Worm (Caenorhabditis elegans) whole organism, L4 larva: ENCODE measurements around the gene bcmo-1.

ENCODE experiments used
- D1046.2 ChIP-seq: fragments of 200-800 bp; sonication (Bioruptor generic); IDR thresholded peaks from 2 replicates; pipeline ENCODE4 v1.3.6; 2022; ENCODE audit warnings: missing genetic modification characterization, missing compliant biosample characterization
- F49E8.2 ChIP-seq: sonication (generic microtip); optimal IDR thresholded peaks from 2 replicates; lab custom pipeline; 2016; ENCODE audit warnings: missing compliant biosample characterization, mild to moderate bottlenecking, missing genetic modification characterization, borderline replicate concordance
- T20F7.1 ChIP-seq: fragments of 200-800 bp; sonication (Bioruptor generic); optimal IDR thresholded peaks from 2 replicates; lab custom pipeline; 2018; ENCODE audit warnings: mild to moderate bottlenecking, missing genetic modification characterization, missing compliant biosample characterization
- Y48G9A.11 ChIP-seq: fragments of 200-800 bp; sonication (Bioruptor generic); IDR thresholded peaks from 2 replicates; pipeline ENCODE4 v1.3.6; 2022; ENCODE audit warnings: missing genetic modification reagents, missing genetic modification characterization, missing compliant biosample characterization
- Y5F2A.4 ChIP-seq: fragments of 200-800 bp; sonication (Bioruptor generic); optimal IDR thresholded peaks from 2 replicates; lab custom pipeline; 2018; ENCODE audit warnings: mild to moderate bottlenecking, missing genetic modification characterization, missing compliant biosample characterization
- Y75B8A.6 ChIP-seq: fragments of 200-800 bp; sonication (Bioruptor generic); IDR thresholded peaks from 2 replicates; pipeline ENCODE4 v1.3.6; 2022; ENCODE audit warnings: missing genetic modification reagents, missing genetic modification characterization, missing compliant biosample characterization
- aha-1 ChIP-seq: fragments of 150-350 bp; peaks from one replicate; lab custom pipeline; 2014; ENCODE audit warnings: missing biosample characterization, missing genetic modification characterization
- attf-4 ChIP-seq: sonication (generic microtip); optimal IDR thresholded peaks from 3 replicates; lab custom pipeline; 2017; ENCODE audit warnings: missing biosample characterization, missing genetic modification characterization
- ceh-44 ChIP-seq: fragments of 200-800 bp; sonication (Bioruptor generic); IDR thresholded peaks from 2 replicates; pipeline ENCODE4 v1.3.6; 2022; ENCODE audit warnings: missing genetic modification reagents, missing genetic modification characterization, missing compliant biosample characterization
- ceh-82 ChIP-seq: sonication (generic microtip); optimal IDR thresholded peaks from 2 replicates; lab custom pipeline; 2017; ENCODE audit warnings: missing biosample characterization, missing genetic modification characterization
- ctbp-1 ChIP-seq: fragments of 200-800 bp; sonication (Bioruptor generic); IDR thresholded peaks from 2 replicates; pipeline ENCODE4 v1.3.6; 2022; ENCODE audit warnings: missing genetic modification reagents, missing genetic modification characterization, missing compliant biosample characterization
- dmd-6 ChIP-seq: fragments of 200-800 bp; sonication (Bioruptor generic); IDR thresholded peaks from 2 replicates; pipeline ENCODE4 v1.3.6; 2022; ENCODE audit warnings: missing genetic modification reagents, missing genetic modification characterization, missing compliant biosample characterization
- dmd-9 ChIP-seq: fragments of 200-800 bp; sonication (Bioruptor generic); IDR thresholded peaks from 2 replicates; pipeline ENCODE4 v1.3.6; 2022; ENCODE audit warnings: missing genetic modification reagents, missing genetic modification characterization, missing compliant biosample characterization
- dve-1 ChIP-seq: sonication (generic microtip); optimal IDR thresholded peaks from 2 replicates; lab custom pipeline; 2017; ENCODE audit warnings: antibody characterized with exemption, mild to moderate bottlenecking, missing genetic modification characterization, missing compliant biosample characterization; ENCODE audit not compliant: insufficient read depth
- fkh-10 ChIP-seq: fragments of 150-350 bp; optimal IDR thresholded peaks from 2 replicates; lab custom pipeline; 2014; ENCODE audit warnings: missing biosample characterization, missing genetic modification reagents, missing genetic modification characterization
- fos-1 ChIP-seq: fragments of 150-350 bp; optimal IDR thresholded peaks from 2 replicates; lab custom pipeline; 2014; ENCODE audit warnings: missing biosample characterization, missing genetic modification characterization
- gei-8 ChIP-seq: fragments of 200-800 bp; sonication (Bioruptor generic); optimal IDR thresholded peaks from 2 replicates; lab custom pipeline; 2018; ENCODE audit warnings: mild to moderate bottlenecking, missing genetic modification characterization, missing compliant biosample characterization
- hlh-11 ChIP-seq: fragments of 200-800 bp; sonication (Bioruptor generic); optimal IDR thresholded peaks from 2 replicates; lab custom pipeline; 2018; ENCODE audit warnings: mild to moderate bottlenecking, missing genetic modification characterization, missing compliant biosample characterization
- hmg-1.1 ChIP-seq: fragments of 200-800 bp; sonication (Bioruptor generic); IDR thresholded peaks from 2 replicates; pipeline ENCODE4 v1.3.6; 2022; ENCODE audit warnings: missing genetic modification reagents, missing genetic modification characterization, missing compliant biosample characterization
- jun-1 ChIP-seq: fragments of 150-350 bp; optimal IDR thresholded peaks from 2 replicates; lab custom pipeline; 2014; ENCODE audit warnings: missing biosample characterization, missing genetic modification reagents, missing genetic modification characterization
- lim-7 ChIP-seq: fragments of 200-800 bp; sonication (Bioruptor generic); IDR thresholded peaks from 2 replicates; pipeline ENCODE4 v1.3.6; 2022; ENCODE audit warnings: missing genetic modification characterization, missing compliant biosample characterization
- lin-1 ChIP-seq: fragments of 200-800 bp; sonication (Bioruptor generic); IDR thresholded peaks from 2 replicates; pipeline ENCODE4 v1.3.6; 2022; ENCODE audit warnings: missing genetic modification reagents, missing genetic modification characterization, missing compliant biosample characterization
- lin-15B ChIP-seq: fragments of 150-350 bp; sonication (generic microtip); optimal IDR thresholded peaks from 3 replicates; lab custom pipeline; 2014; ENCODE audit warnings: missing biosample characterization, missing genetic modification characterization
- lin-29 ChIP-seq: fragments of 200-800 bp; sonication (Bioruptor generic); IDR thresholded peaks from 2 replicates; pipeline ENCODE4 v1.3.6; 2022; ENCODE audit warnings: missing genetic modification reagents, missing genetic modification characterization, missing compliant biosample characterization
- lsy-2 ChIP-seq, 2 experiments: fragments of 150-350 bp in 1 of 2; sonication (generic microtip) in 1 of 2; optimal IDR thresholded peaks; 2 replicates each; lab custom pipeline; 2014 to 2017; ENCODE audit warnings: missing biosample characterization in 2 of 2, missing genetic modification characterization in 2 of 2
- madf-5 ChIP-seq, 2 experiments: fragments of 200-800 bp; sonication (Bioruptor generic); IDR thresholded peaks; 2 replicates each; pipeline ENCODE4 v1.3.6; 2022; ENCODE audit warnings: missing compliant biosample characterization in 2 of 2, missing genetic modification characterization in 2 of 2
- madf-9 ChIP-seq: fragments of 200-800 bp; sonication (Bioruptor generic); conservative IDR thresholded peaks from 2 replicates; pipeline ENCODE4 v1.3.6; 2022; ENCODE audit warnings: missing genetic modification reagents, missing genetic modification characterization, missing compliant biosample characterization
- mep-1 ChIP-seq: fragments of 150-350 bp; sonication (generic microtip); optimal IDR thresholded peaks from 3 replicates; lab custom pipeline; 2014; ENCODE audit warnings: missing biosample characterization, missing genetic modification characterization
- mes-2 ChIP-seq: sonication (generic microtip); optimal IDR thresholded peaks from 2 replicates; lab custom pipeline; 2016; ENCODE audit warnings: missing genotype, mild to moderate bottlenecking, missing genetic modification characterization, missing compliant biosample characterization; ENCODE audit not compliant: poor library complexity, severe bottlenecking
- mxl-2 ChIP-seq: fragments of 200-800 bp; sonication (Bioruptor generic); conservative IDR thresholded peaks from 2 replicates; pipeline ENCODE4 v1.3.6; 2022; ENCODE audit warnings: missing genetic modification reagents, missing genetic modification characterization, missing compliant biosample characterization
- mxl-3 ChIP-seq: fragments of 200-800 bp; sonication (Bioruptor generic); optimal IDR thresholded peaks from 2 replicates; lab custom pipeline; 2018; ENCODE audit warnings: mild to moderate bottlenecking, missing genetic modification characterization, missing compliant biosample characterization
- nhr-102 ChIP-seq: sonication (generic microtip); optimal IDR thresholded peaks from 2 replicates; lab custom pipeline; 2016; ENCODE audit warnings: mild to moderate bottlenecking, missing genetic modification characterization, moderate library complexity, missing compliant biosample characterization
- nhr-11 ChIP-seq: fragments of 150-350 bp; optimal IDR thresholded peaks from 2 replicates; lab custom pipeline; 2014; ENCODE audit warnings: missing biosample characterization, missing genetic modification characterization
- nhr-237 ChIP-seq: sonication (generic microtip); optimal IDR thresholded peaks from 2 replicates; lab custom pipeline; 2017; ENCODE audit warnings: missing biosample characterization, missing genetic modification characterization
- nhr-25 ChIP-seq: sonication (generic microtip); optimal IDR thresholded peaks from 2 replicates; lab custom pipeline; 2017; ENCODE audit warnings: missing genetic modification characterization, mild to moderate bottlenecking, missing compliant biosample characterization, antibody characterized with exemption, moderate library complexity, borderline replicate concordance; ENCODE audit not compliant: insufficient read depth
- nhr-28 ChIP-seq: fragments of 150-350 bp; optimal IDR thresholded peaks from 2 replicates; lab custom pipeline; 2014; ENCODE audit warnings: missing biosample characterization, missing genetic modification characterization
- nhr-41 ChIP-seq: fragments of 200-800 bp; sonication (Bioruptor generic); IDR thresholded peaks from 2 replicates; pipeline ENCODE4 v1.3.6; 2022; ENCODE audit warnings: missing genetic modification reagents, missing genetic modification characterization, missing compliant biosample characterization
- nhr-48 ChIP-seq: sonication (generic microtip); optimal IDR thresholded peaks from 2 replicates; lab custom pipeline; 2016; ENCODE audit warnings: mild to moderate bottlenecking, missing genetic modification characterization, missing compliant biosample characterization
- nhr-77 ChIP-seq: fragments of 150-350 bp; optimal IDR thresholded peaks from 2 replicates; lab custom pipeline; 2014; ENCODE audit warnings: missing biosample characterization, missing genetic modification characterization
- pha-4 ChIP-seq, 2 experiments: fragments of 150-350 bp in 1 of 2; fragments of 200-800 bp in 1 of 2; sonication (Bioruptor generic) in 1 of 2; IDR thresholded peaks in 1 of 2; optimal IDR thresholded peaks in 1 of 2; 2 replicates each; pipeline versions ENCODE4 v1.3.6 to Lab custom; 2014 to 2022; ENCODE audit warnings: missing genetic modification characterization in 2 of 2, missing genetic modification reagents in 2 of 2, missing biosample characterization in 1 of 2, missing compliant biosample characterization in 1 of 2
- pqm-1 ChIP-seq: sonication (generic microtip); optimal IDR thresholded peaks from 2 replicates; lab custom pipeline; 2017; ENCODE audit warnings: missing biosample characterization, missing genetic modification characterization
- sdz-12 ChIP-seq: fragments of 200-800 bp; sonication (Bioruptor generic); optimal IDR thresholded peaks from 2 replicates; lab custom pipeline; 2018; ENCODE audit warnings: mild to moderate bottlenecking, missing genetic modification characterization, missing compliant biosample characterization
- skn-1 ChIP-seq: fragments of 150-350 bp; optimal IDR thresholded peaks from 2 replicates; lab custom pipeline; 2014; ENCODE audit warnings: missing biosample characterization, missing genetic modification characterization
- snpc-1.2 ChIP-seq: fragments of 200-800 bp; sonication (Bioruptor generic); IDR thresholded peaks from 2 replicates; pipeline ENCODE4 v1.3.6; 2022; ENCODE audit warnings: missing genetic modification reagents, missing genetic modification characterization, missing compliant biosample characterization
- spr-1 ChIP-seq: sonication (generic microtip); optimal IDR thresholded peaks from 2 replicates; lab custom pipeline; 2016; ENCODE audit warnings: mild to moderate bottlenecking, missing genetic modification characterization, missing compliant biosample characterization
- tra-1 ChIP-seq: fragments of 200-800 bp; sonication (Bioruptor generic); IDR thresholded peaks from 2 replicates; pipeline ENCODE4 v1.3.6; 2022; ENCODE audit warnings: missing genetic modification reagents, missing genetic modification characterization, missing compliant biosample characterization
- unc-62 ChIP-seq, 3 experiments: fragments of 150-350 bp in 1 of 3; sonication (generic microtip); optimal IDR thresholded peaks in 2 of 3; peaks in 1 of 3; 1 replicate in 1 of 3; 2 replicates in 2 of 3; lab custom pipeline; 2014 to 2017; ENCODE audit warnings: missing biosample characterization in 3 of 3, missing genetic modification characterization in 3 of 3, missing genetic modification reagents in 3 of 3, missing genotype in 1 of 3
- zag-1 ChIP-seq: fragments of 150-350 bp; optimal IDR thresholded peaks from 2 replicates; lab custom pipeline; 2014; ENCODE audit warnings: missing biosample characterization, missing genetic modification characterization
- ztf-11 ChIP-seq: fragments of 150-350 bp; optimal IDR thresholded peaks from 2 replicates; lab custom pipeline; 2014; ENCODE audit warnings: missing biosample characterization, missing genetic modification characterization

Gene bcmo-1

ce11 chrII:12805765-12806384 lies 24.6 kb upstream of the bcmo-1 start (continued):
- TF ChIP-seq mxl-2 (GFP tag; lab: Robert Waterston, UW) (no peak), mxl-3 (GFP tag; lab: Kevin White, UChicago) (no peak), hmg-1.1 (GFP tag; lab: Robert Waterston, UW) (peak; percentile 74), dmd-9 (no peak), aha-1 (tag; lab: Kevin White, UChicago) (peak; percentile 58), nhr-25 (tag; lab: Kevin White, UChicago) (no peak), T20F7.1 (GFP tag; lab: Kevin White, UChicago) (no peak), lsy-2 (tag; optimal IDR thresholded peaks at IDR 0.05; lab: Kevin White, UChicago) (peak in 1 of 2 experiments; percentile 60), hlh-11 (tag; lab: Kevin White, UChicago) (peak; percentile 62), lim-7 (GFP tag; lab: Robert Waterston, UW) (no peak), ceh-82 (tag; lab: Kevin White, UChicago) (no peak), snpc-1.2 (GFP tag; lab: Robert Waterston, UW) (no peak), fkh-10 (GFP tag; lab: Kevin White, UChicago) (peak; percentile 42), nhr-28 (tag; lab: Kevin White, UChicago) (peak; percentile 26), spr-1 (tag; lab: Kevin White, UChicago) (no peak), ctbp-1 (GFP tag; lab: Robert Waterston, UW) (0 out of 2 replicates have a peak, but pooled peaks have one; percentile 38), unc-62 (GFP tag; optimal IDR thresholded peaks at IDR 0.05 in 1 of 2; lab: Kevin White, UChicago) (peak in 1 of 2 experiments; percentile 83), unc-62 (tag; optimal IDR thresholded peaks at IDR 0.05; lab: Kevin White, UChicago) (no peak), nhr-41 (no peak), ztf-11 (tag; lab: Kevin White, UChicago) (no peak), Y5F2A.4 (no peak), lin-29 (GFP tag; lab: Robert Waterston, UW) (no peak), zag-1 (tag; lab: Kevin White, UChicago) (no peak), jun-1 (tag; lab: Kevin White, UChicago) (no peak), pha-4 (GFP tag; IDR thresholded peaks at IDR 0.05; lab: Robert Waterston, UW) (no peak; the same call in 1 of the 2 replicates), pha-4 (tag; optimal IDR thresholded peaks at IDR 0.05; lab: Kevin White, UChicago) (no peak), madf-9 (GFP tag; lab: Robert Waterston, UW) (no peak), fos-1 (no peak), nhr-11 (tag; lab: Kevin White, UChicago) (peak; percentile 15), skn-1 (tag; lab: Kevin White, UChicago) (no peak), F49E8.2 (tag; lab: Kevin White, UChicago) (no peak), nhr-102 (tag; lab: Kevin White, UChicago) (no peak), nhr-48 (tag; lab: Kevin White, UChicago) (no peak), nhr-237 (tag; lab: Kevin White, UChicago) (no peak), D1046.2 (GFP tag; lab: Robert Waterston, UW) (0 out of 2 replicates have a peak, but pooled peaks have one; percentile 13), mes-2 (peak; percentile 45), lin-1 (GFP tag; lab: Robert Waterston, UW) (no peak), sdz-12 (GFP tag; lab: Kevin White, UChicago) (no peak), dmd-6 (GFP tag; lab: Robert Waterston, UW) (peak; percentile 41), nhr-77 (tag; lab: Kevin White, UChicago) (no peak), Y75B8A.6 (GFP tag; lab: Robert Waterston, UW) (no peak), lin-15B (tag; lab: Kevin White, UChicago) (no peak), attf-4 (tag; lab: Kevin White, UChicago) (no peak), tra-1 (no peak), pqm-1 (tag; lab: Kevin White, UChicago) (no peak), dve-1 (tag; lab: Kevin White, UChicago) (peak; percentile 5), Y48G9A.11 (GFP tag; lab: Robert Waterston, UW) (no peak), ceh-44 (GFP tag; lab: Robert Waterston, UW) (no peak), gei-8 (GFP tag; lab: Kevin White, UChicago) (no peak), mep-1 (peak; percentile 20), madf-5 (GFP tag; IDR thresholded peaks at IDR 0.05; lab: Robert Waterston, UW) (no peak)
